Fruit fly (Drosophila melanogaster) whole organism, embryonic: ENCODE measurements around the gene CG17841.

Source experiments
- CG10654 ChIP-seq: fragments of 200-800 bp; sonication (Bioruptor generic); optimal IDR thresholded peaks from 2 replicates; lab custom pipeline; 2016; ENCODE audit warnings: missing biosample characterization, missing genetic modification characterization
- CG13624 ChIP-seq: fragments of 200-800 bp; sonication (Bioruptor generic); optimal IDR thresholded peaks from 2 replicates; lab custom pipeline; 2016; ENCODE audit warnings: missing biosample characterization, missing genetic modification characterization
- CG14014 ChIP-seq: fragments of 200-800 bp; sonication (Bioruptor generic); IDR thresholded peaks from 2 replicates; pipeline ENCODE4 v1.3.6; 2022; ENCODE audit warnings: missing biosample characterization, missing genetic modification characterization
- CG14441 ChIP-seq: fragments of 200-800 bp; sonication (Bioruptor generic); IDR thresholded peaks from 2 replicates; pipeline ENCODE4 v1.3.6; 2022; ENCODE audit warnings: missing biosample characterization, missing genetic modification characterization
- CG17359 ChIP-seq: fragments of 200-800 bp; sonication (Bioruptor generic); optimal IDR thresholded peaks from 3 replicates; lab custom pipeline; 2018; ENCODE audit warnings: missing biosample characterization, mild to moderate bottlenecking, missing genetic modification characterization, moderate library complexity
- CG17568 ChIP-seq: fragments of 200-800 bp; sonication (Bioruptor generic); optimal IDR thresholded peaks from 2 replicates; lab custom pipeline; 2018; ENCODE audit warnings: missing biosample characterization, mild to moderate bottlenecking, missing genetic modification characterization, moderate library complexity
- CG18011 ChIP-seq: fragments of 200-800 bp; sonication (Bioruptor generic); optimal IDR thresholded peaks from 2 replicates; lab custom pipeline; 2017; ENCODE audit warnings: missing biosample characterization, missing genetic modification characterization, mild to moderate bottlenecking, moderate library complexity, missing genotype
- CG1832 ChIP-seq: fragments of 200-800 bp; sonication (Bioruptor generic); optimal IDR thresholded peaks from 2 replicates; lab custom pipeline; 2017; ENCODE audit warnings: missing biosample characterization, mild to moderate bottlenecking, missing genetic modification characterization, inconsistent platforms
- CG2129 ChIP-seq: fragments of 200-800 bp; sonication (Bioruptor generic); IDR thresholded peaks from 2 replicates; pipeline ENCODE4 v1.3.6; 2022; ENCODE audit warnings: missing biosample characterization, missing genetic modification characterization; ENCODE audit not compliant: partially characterized antibody
- CG32532 ChIP-seq: fragments of 200-800 bp; sonication (Bioruptor generic); IDR thresholded peaks from 2 replicates; pipeline ENCODE4 v1.3.6; 2022; ENCODE audit warnings: missing biosample characterization, missing genetic modification characterization
- CG4707 ChIP-seq: fragments of 200-800 bp; sonication (Bioruptor generic); optimal IDR thresholded peaks from 2 replicates; lab custom pipeline; 2018; ENCODE audit warnings: missing biosample characterization, mild to moderate bottlenecking, missing genetic modification characterization, moderate library complexity
- CG5953 ChIP-seq: fragments of 200-800 bp; sonication (Bioruptor generic); IDR thresholded peaks from 2 replicates; pipeline ENCODE4 v1.3.6; 2022; ENCODE audit warnings: missing biosample characterization, missing genetic modification characterization
- CG6689 ChIP-seq: fragments of 200-800 bp; sonication (Bioruptor generic); IDR thresholded peaks from 2 replicates; pipeline ENCODE4 v1.3.6; 2022; ENCODE audit warnings: missing biosample characterization, missing genetic modification characterization
- CG8944 ChIP-seq: fragments of 200-800 bp; sonication (Bioruptor generic); optimal IDR thresholded peaks from 3 replicates; lab custom pipeline; 2016; ENCODE audit warnings: missing biosample characterization, missing genetic modification characterization
- CG9876 ChIP-seq: fragments of 200-800 bp; sonication (Bioruptor generic); optimal IDR thresholded peaks from 2 replicates; lab custom pipeline; 2016; ENCODE audit warnings: missing biosample characterization, missing genetic modification characterization
- Dad ChIP-seq: fragments of 200-800 bp; sonication (Bioruptor generic); optimal IDR thresholded peaks from 3 replicates; lab custom pipeline; 2016; ENCODE audit warnings: missing biosample characterization, missing genetic modification characterization
- Ets65A ChIP-seq: fragments of 200-800 bp; sonication (Bioruptor generic); peaks from one replicate; lab custom pipeline; 2016; ENCODE audit warnings: missing biosample characterization, missing genetic modification characterization
- Gug ChIP-seq: fragments of 200-800 bp; sonication (Bioruptor generic); IDR thresholded peaks from 4 replicates; pipeline ENCODE4 v1.3.6; 2022; ENCODE audit warnings: missing biosample characterization, missing genetic modification characterization
- HLH54F ChIP-seq: fragments of 200-800 bp; sonication (Bioruptor generic); optimal IDR thresholded peaks from 3 replicates; lab custom pipeline; 2016; ENCODE audit warnings: missing biosample characterization, missing genetic modification characterization
- Lim3 ChIP-seq: fragments of 200-800 bp; sonication (Bioruptor generic); IDR thresholded peaks from 2 replicates; pipeline ENCODE4 v1.3.6; 2022; ENCODE audit warnings: missing biosample characterization, missing genetic modification characterization
- Nf-YB ChIP-seq: fragments of 200-800 bp; sonication (Bioruptor generic); optimal IDR thresholded peaks from 3 replicates; lab custom pipeline; 2019; ENCODE audit warnings: missing biosample characterization, mild to moderate bottlenecking, missing genetic modification characterization, moderate library complexity
- Sry-β ChIP-seq: fragments of 200-800 bp; sonication (Bioruptor generic); optimal IDR thresholded peaks from 2 replicates; lab custom pipeline; 2018; ENCODE audit warnings: missing biosample characterization, mild to moderate bottlenecking, missing genetic modification characterization, moderate library complexity
- Ssrp ChIP-seq: fragments of 200-800 bp; sonication (Bioruptor generic); optimal IDR thresholded peaks from 2 replicates; lab custom pipeline; 2018; ENCODE audit warnings: missing biosample characterization, mild to moderate bottlenecking, missing genetic modification characterization, moderate library complexity
- Trl ChIP-seq, 3 experiments: fragments of >200 bp in 2 of 3; fragments of 200-800 bp in 1 of 3; sonication (Bioruptor generic) in 1 of 3; optimal IDR thresholded peaks; 2 replicates in 1 of 3; 3 replicates in 2 of 3; lab custom pipeline; 2016 to 2017; ENCODE audit warnings: missing biosample characterization in 1 of 3, missing genetic modification characterization in 1 of 3
- ab ChIP-seq: fragments of 200-800 bp; sonication (Bioruptor generic); optimal IDR thresholded peaks from 2 replicates; lab custom pipeline; 2016; ENCODE audit warnings: missing biosample characterization, missing genetic modification characterization
- corto ChIP-seq: fragments of 200-800 bp; sonication (Bioruptor generic); optimal IDR thresholded peaks from 2 replicates; lab custom pipeline; 2016; ENCODE audit warnings: missing biosample characterization, mild to moderate bottlenecking, missing genetic modification characterization, moderate library complexity
- dati ChIP-seq: fragments of 200-800 bp; sonication (Bioruptor generic); IDR thresholded peaks from 2 replicates; pipeline ENCODE4 v1.3.6; 2022; ENCODE audit warnings: missing biosample characterization, missing genetic modification characterization
- disco-r ChIP-seq: fragments of 200-800 bp; sonication (Bioruptor generic); optimal IDR thresholded peaks from 2 replicates; lab custom pipeline; 2016; ENCODE audit warnings: missing biosample characterization, missing genetic modification characterization
- ems ChIP-seq: fragments of 200-800 bp; sonication (Bioruptor generic); optimal IDR thresholded peaks from 3 replicates; lab custom pipeline; 2016; ENCODE audit warnings: missing biosample characterization, missing genetic modification characterization
- exex ChIP-seq: fragments of 200-800 bp; sonication (Bioruptor generic); optimal IDR thresholded peaks from 4 replicates; lab custom pipeline; 2018; ENCODE audit warnings: missing biosample characterization, mild to moderate bottlenecking, missing genetic modification characterization, moderate library complexity
- eyg ChIP-seq: fragments of 200-800 bp; sonication (Bioruptor generic); optimal IDR thresholded peaks from 3 replicates; lab custom pipeline; 2016; ENCODE audit warnings: missing biosample characterization, missing genetic modification characterization
- fd102C ChIP-seq: fragments of 200-800 bp; sonication (Bioruptor generic); optimal IDR thresholded peaks from 2 replicates; lab custom pipeline; 2018; ENCODE audit warnings: missing biosample characterization, mild to moderate bottlenecking, missing genetic modification characterization, moderate library complexity
- fd64A ChIP-seq: fragments of 200-800 bp; sonication (Bioruptor generic); optimal IDR thresholded peaks from 3 replicates; lab custom pipeline; 2018; ENCODE audit warnings: missing biosample characterization, mild to moderate bottlenecking, missing genetic modification characterization
- gfzf ChIP-seq: fragments of 200-800 bp; sonication (Bioruptor generic); optimal IDR thresholded peaks from 2 replicates; lab custom pipeline; 2016; ENCODE audit warnings: missing biosample characterization, mild to moderate bottlenecking, missing genetic modification characterization, moderate library complexity
- grn ChIP-seq: fragments of 200-800 bp; sonication (Bioruptor generic); optimal IDR thresholded peaks from 3 replicates; lab custom pipeline; 2017; ENCODE audit warnings: missing biosample characterization, missing genetic modification characterization
- hb ChIP-seq: fragments of 200-800 bp; sonication (Bioruptor generic); IDR thresholded peaks from 3 replicates; pipeline ENCODE4 v1.3.6; 2022; ENCODE audit warnings: missing biosample characterization, missing genetic modification characterization; ENCODE audit not compliant: partially characterized antibody
- hkb ChIP-seq, 2 experiments: fragments of 200-800 bp in 1 of 2; fragments of >200 bp in 1 of 2; sonication (Bioruptor generic) in 1 of 2; IDR thresholded peaks in 1 of 2; optimal IDR thresholded peaks in 1 of 2; 2 replicates each; pipeline versions ENCODE4 v1.3.6 to Lab custom; 2017 to 2022; ENCODE audit warnings: missing biosample characterization in 1 of 2, missing genetic modification characterization in 1 of 2
- jing ChIP-seq: fragments of 200-800 bp; sonication (Bioruptor generic); optimal IDR thresholded peaks from 2 replicates; lab custom pipeline; 2018; ENCODE audit warnings: missing biosample characterization, mild to moderate bottlenecking, missing genetic modification characterization
- kah ChIP-seq: fragments of 200-800 bp; sonication (Bioruptor generic); optimal IDR thresholded peaks from 2 replicates; lab custom pipeline; 2018; ENCODE audit warnings: missing biosample characterization, mild to moderate bottlenecking, missing genetic modification characterization
- klu ChIP-seq: fragments of 200-800 bp; sonication (Bioruptor generic); IDR thresholded peaks from 2 replicates; pipeline ENCODE4 v1.3.6; 2022; ENCODE audit warnings: missing biosample characterization, missing genetic modification characterization
- lbe ChIP-seq: fragments of 200-800 bp; sonication (Bioruptor generic); optimal IDR thresholded peaks from 2 replicates; lab custom pipeline; 2016; ENCODE audit warnings: missing biosample characterization, mild to moderate bottlenecking, missing genetic modification characterization
- mld ChIP-seq: fragments of 200-800 bp; sonication (Bioruptor generic); IDR thresholded peaks from 3 replicates; pipeline ENCODE4 v1.3.6; 2022; ENCODE audit warnings: missing biosample characterization, missing genetic modification characterization; ENCODE audit not compliant: partially characterized antibody
- nerfin-2 ChIP-seq: fragments of 200-800 bp; sonication (Bioruptor generic); IDR thresholded peaks from 2 replicates; pipeline ENCODE4 v1.3.6; 2022; ENCODE audit warnings: missing biosample characterization, missing genetic modification characterization; ENCODE audit not compliant: partially characterized antibody
- pan ChIP-seq, 4 experiments: fragments of >200 bp in 3 of 4; fragments of 200-800 bp in 1 of 4; sonication (Bioruptor generic) in 1 of 4; optimal IDR thresholded peaks in 3 of 4; IDR thresholded peaks in 1 of 4; 2 replicates each; pipeline versions ENCODE4 v1.3.6 to Lab custom; 2017 to 2022; ENCODE audit warnings: missing biosample characterization in 2 of 4, missing genetic modification characterization in 2 of 4, mixed read lengths in 1 of 4
- pfk ChIP-seq: fragments of 200-800 bp; sonication (Bioruptor generic); optimal IDR thresholded peaks from 2 replicates; lab custom pipeline; 2018; ENCODE audit warnings: missing biosample characterization, mild to moderate bottlenecking, missing genetic modification characterization, moderate library complexity
- pzg ChIP-seq: fragments of 200-800 bp; sonication (Bioruptor generic); optimal IDR thresholded peaks from 3 replicates; lab custom pipeline; 2018; ENCODE audit warnings: missing biosample characterization, mild to moderate bottlenecking, missing genetic modification characterization, moderate library complexity
- rib ChIP-seq: fragments of 200-800 bp; sonication (Bioruptor generic); IDR thresholded peaks from 2 replicates; pipeline ENCODE4 v1.3.6; 2022; ENCODE audit warnings: missing biosample characterization, missing genetic modification characterization
- shn ChIP-seq: fragments of 200-800 bp; sonication (Bioruptor generic); optimal IDR thresholded peaks from 3 replicates; lab custom pipeline; 2016; ENCODE audit warnings: missing biosample characterization, missing genetic modification characterization
- unpg ChIP-seq: fragments of 200-800 bp; sonication (Bioruptor generic); optimal IDR thresholded peaks from 3 replicates; lab custom pipeline; 2018; ENCODE audit warnings: missing biosample characterization, mild to moderate bottlenecking, missing genetic modification characterization, moderate library complexity
- zen ChIP-seq: fragments of 200-800 bp; sonication (Bioruptor generic); optimal IDR thresholded peaks from 3 replicates; lab custom pipeline; 2018; ENCODE audit warnings: missing biosample characterization, mild to moderate bottlenecking, missing genetic modification characterization, moderate library complexity

Gene CG17841

dm6 chrX:10367801-10368203 is at the start of gene CG17841 (continued):
- TF ChIP-seq CG4707 (GFP tag; lab: Kevin White, UChicago) (no peak), CG10654 (GFP tag; lab: Kevin White, UChicago) (no peak), eyg (no peak), CG14441 (GFP tag; lab: Robert Waterston, UW) (no peak), pzg (GFP tag; lab: Kevin White, UChicago) (peak; percentile 89), Nf-YB (no peak), grn (GFP tag; lab: Kevin White, UChicago) (no peak), jing (GFP tag; lab: Kevin White, UChicago) (no peak), Ssrp (no peak), mld (no peak), CG6689 (GFP tag; lab: Robert Waterston, UW) (no peak), ab (GFP tag; lab: Kevin White, UChicago) (no peak), corto (GFP tag; lab: Kevin White, UChicago) (no peak), klu (no peak), CG13624 (GFP tag; lab: Kevin White, UChicago) (no peak), lbe (GFP tag; lab: Kevin White, UChicago) (no peak), Sry-β (GFP tag; lab: Kevin White, UChicago) (no peak), CG5953 (GFP tag; lab: Robert Waterston, UW) (no peak), gfzf (GFP tag; lab: Kevin White, UChicago) (peak; percentile 86), CG17359 (tag; lab: Kevin White, UChicago) (no peak), fd102C (GFP tag; lab: Kevin White, UChicago) (no peak), nerfin-2 (peak; percentile 44; the same call in 1 of the 2 replicates), CG17568 (GFP tag; lab: Kevin White, UChicago) (no peak), HLH54F (GFP tag; lab: Kevin White, UChicago) (no peak), unpg (GFP tag; lab: Kevin White, UChicago) (no peak), Lim3 (GFP tag; lab: Robert Waterston, UW) (no peak), CG14014 (GFP tag; lab: Robert Waterston, UW) (no peak), hkb (optimal IDR thresholded peaks at IDR 0.05; lab: Kevin White, UChicago) (no peak), hkb (GFP tag; IDR thresholded peaks at IDR 0.05; lab: Robert Waterston, UW) (no peak), CG32532 (GFP tag; lab: Robert Waterston, UW) (no peak), Trl (optimal IDR thresholded peaks at IDR 0.05; lab: Kevin White, UChicago) (no peak), Trl (GFP tag; optimal IDR thresholded peaks at IDR 0.05; lab: Kevin White, UChicago) (no peak), pfk (no peak), Ets65A (no peak), CG9876 (GFP tag; lab: Kevin White, UChicago) (no peak), kah (GFP tag; lab: Kevin White, UChicago) (peak; percentile 26), zen (tag; lab: Kevin White, UChicago) (no peak), pan (optimal IDR thresholded peaks at IDR 0.05; lab: Kevin White, UChicago) (no peak), pan (GFP tag; optimal IDR thresholded peaks at IDR 0.05 in 1 of 2, IDR thresholded peaks at IDR 0.05 in 1 of 2) (no peak), fd64A (GFP tag; lab: Kevin White, UChicago) (no peak), exex (tag; lab: Kevin White, UChicago) (no peak), shn (no peak), CG2129 (GFP tag; lab: Robert Waterston, UW) (no peak), rib (no peak), hb (GFP tag; lab: Robert Waterston, UW) (no peak), ems (no peak), Gug (GFP tag; lab: Robert Waterston, UW) (no peak), disco-r (no peak), CG8944 (GFP tag; lab: Kevin White, UChicago) (no peak), dati (GFP tag; lab: Robert Waterston, UW) (no peak), CG18011 (GFP tag; lab: Kevin White, UChicago) (no peak), Dad (GFP tag; lab: Kevin White, UChicago) (no peak), CG1832 (GFP tag; lab: Kevin White, UChicago) (no peak)
